Worm (Caenorhabditis elegans) whole organism, early embryonic: ENCODE results near the gene puf-7.
"Not testable (repeated sequence)": the region's sequence is repeated elsewhere in the genome, so short reads cannot be mapped to it uniquely, and the experiment has no call there.

Source experiments
- B0310.2 ChIP-seq: sonication (generic microtip); optimal IDR thresholded peaks from 2 replicates; lab custom pipeline; 2016; ENCODE audit warnings: mild to moderate bottlenecking, missing genetic modification characterization, missing compliant biosample characterization
- F13C5.2 ChIP-seq: sonication (generic microtip); optimal IDR thresholded peaks from 2 replicates; lab custom pipeline; 2017; ENCODE audit warnings: mild to moderate bottlenecking, missing genetic modification characterization, inconsistent platforms, missing compliant biosample characterization
- aly-1 ChIP-seq: sonication (generic microtip); optimal IDR thresholded peaks from 2 replicates; lab custom pipeline; 2016; ENCODE audit warnings: missing genetic modification characterization, missing compliant biosample characterization
- ama-1 ChIP-seq: fragments of 150-350 bp; optimal IDR thresholded peaks from 2 replicates; lab custom pipeline; 2014
- ceh-13 ChIP-seq: fragments of 200-800 bp; sonication (Bioruptor generic); optimal IDR thresholded peaks from 2 replicates; lab custom pipeline; 2018; ENCODE audit warnings: mild to moderate bottlenecking, missing genetic modification characterization, missing compliant biosample characterization
- ceh-36 ChIP-seq: sonication (generic microtip); optimal IDR thresholded peaks from 2 replicates; lab custom pipeline; 2016; ENCODE audit warnings: missing genetic modification characterization, inconsistent platforms, missing compliant biosample characterization
- ets-7 ChIP-seq: sonication (generic microtip); optimal IDR thresholded peaks from 2 replicates; lab custom pipeline; 2016; ENCODE audit warnings: missing genotype, missing genetic modification characterization, missing compliant biosample characterization
- flt-1 ChIP-seq: fragments of 200-800 bp; sonication (Bioruptor generic); IDR thresholded peaks from 2 replicates; pipeline ENCODE4 v1.3.6; 2022; ENCODE audit warnings: missing genetic modification characterization, missing compliant biosample characterization
- hmbx-1 ChIP-seq: sonication (generic microtip); optimal IDR thresholded peaks from 2 replicates; lab custom pipeline; 2016; ENCODE audit warnings: mild to moderate bottlenecking, missing genetic modification characterization, missing compliant biosample characterization
- hmg-4 ChIP-seq: fragments of 200-800 bp; sonication (Bioruptor generic); optimal IDR thresholded peaks from 2 replicates; lab custom pipeline; 2018; ENCODE audit warnings: mild to moderate bottlenecking, missing genetic modification characterization, missing compliant biosample characterization
- hnd-1 ChIP-seq: sonication (generic microtip); optimal IDR thresholded peaks from 2 replicates; lab custom pipeline; 2016; ENCODE audit warnings: missing genetic modification characterization, missing compliant biosample characterization
- pes-1 ChIP-seq: fragments of 200-800 bp; sonication (Bioruptor generic); IDR thresholded peaks from 2 replicates; pipeline ENCODE4 v1.3.6; 2022; ENCODE audit warnings: missing genetic modification reagents, missing genetic modification characterization, missing compliant biosample characterization
- scrt-1 ChIP-seq: fragments of 200-800 bp; sonication (Bioruptor generic); IDR thresholded peaks from 2 replicates; pipeline ENCODE4 v1.3.6; 2022; ENCODE audit warnings: missing genetic modification characterization, missing compliant biosample characterization
- sea-1 ChIP-seq: fragments of 200-800 bp; sonication (Bioruptor generic); conservative IDR thresholded peaks from 2 replicates; pipeline ENCODE4 v1.3.6; 2022; ENCODE audit warnings: missing genetic modification characterization, missing compliant biosample characterization
- tbx-11 ChIP-seq: fragments of 200-800 bp; sonication (Bioruptor generic); IDR thresholded peaks from 2 replicates; pipeline ENCODE4 v1.3.6; 2022; ENCODE audit warnings: missing genetic modification characterization, missing compliant biosample characterization
- tbx-37 ChIP-seq: fragments of 200-800 bp; sonication (Bioruptor generic); conservative IDR thresholded peaks from 2 replicates; pipeline ENCODE4 v1.3.6; 2022; ENCODE audit warnings: missing genetic modification reagents, missing genetic modification characterization, missing compliant biosample characterization
- tra-4 ChIP-seq: sonication (generic microtip); optimal IDR thresholded peaks from 2 replicates; lab custom pipeline; 2017; ENCODE audit warnings: missing genetic modification characterization, missing compliant biosample characterization

The puf-7 gene

ce11 chrIV:5473098-5473497 is 13.4 kb upstream of the puf-7 start:
- no peak for TF ChIP-seq tra-4 (tag; lab: Kevin White, UChicago)
- TF ChIP-seq flt-1 (GFP tag; lab: Robert Waterston, UW) = no peak
- TF ChIP-seq ceh-13 = no peak
- no peak for TF ChIP-seq ceh-36 (tag; lab: Kevin White, UChicago)
- no peak for TF ChIP-seq hnd-1 (tag; lab: Kevin White, UChicago)
- TF ChIP-seq ets-7 (tag; lab: Kevin White, UChicago) = no peak
- TF ChIP-seq tbx-37 (GFP tag; lab: Robert Waterston, UW) = no peak
- no peak for TF ChIP-seq hmg-4 (GFP tag; lab: Kevin White, UChicago)
- no peak for TF ChIP-seq B0310.2
- no peak for TF ChIP-seq ama-1 (lab: Kevin White, UChicago)
- no peak for TF ChIP-seq scrt-1 (GFP tag; lab: Robert Waterston, UW)
- TF ChIP-seq sea-1 = no peak

- TF ChIP-seq F13C5.2 (tag; lab: Kevin White, UChicago) = no peak
- no peak for TF ChIP-seq flt-1 (GFP tag; lab: Robert Waterston, UW)
- no peak for TF ChIP-seq hnd-1 (tag; lab: Kevin White, UChicago)
- no peak for TF ChIP-seq ama-1 (lab: Kevin White, UChicago)
- no peak for TF ChIP-seq tra-4 (tag; lab: Kevin White, UChicago)
- no peak for TF ChIP-seq ets-7 (tag; lab: Kevin White, UChicago)
- TF ChIP-seq ceh-13 = no peak
- no peak for TF ChIP-seq scrt-1 (GFP tag; lab: Robert Waterston, UW)
- TF ChIP-seq tbx-11 (GFP tag; lab: Robert Waterston, UW) = no peak
Observed at ce11 chrIV:5476468-5476867, 10.0 kb upstream of the puf-7 start, which contains the start of gene T11F8.4. T11F8.4 (minus strand) TSS chrIV:5476568.

- TF ChIP-seq ama-1 (lab: Kevin White, UChicago) (no peak), ceh-36 (tag; lab: Kevin White, UChicago) (no peak), hnd-1 (tag; lab: Kevin White, UChicago) (no peak), ceh-13 (no peak)
Observed at ce11 chrIV:5479289-5479688, 7.2 kb upstream of the puf-7 start, which contains the start of gene T11F8.1. T11F8.1 (plus strand) TSS chrIV:5479589.

ce11 chrIV:5482231-5482630 is 4.3 kb upstream of the puf-7 start, which contains the start of gene T11F8.12:
T11F8.12 (minus strand) TSS chrIV:5482331.
- no peak for TF ChIP-seq flt-1 (GFP tag; lab: Robert Waterston, UW)
- no peak for TF ChIP-seq hnd-1 (tag; lab: Kevin White, UChicago)
- TF ChIP-seq ceh-13 = no peak
- no peak for TF ChIP-seq sea-1
- TF ChIP-seq hmg-4 (GFP tag; lab: Kevin White, UChicago) = no peak
- no peak for TF ChIP-seq hmbx-1 (tag; lab: Kevin White, UChicago)
- TF ChIP-seq ama-1 (lab: Kevin White, UChicago) = no peak
- TF ChIP-seq F13C5.2 (tag; lab: Kevin White, UChicago) = no peak
- TF ChIP-seq B0310.2 = no peak
- TF ChIP-seq tbx-11 (GFP tag; lab: Robert Waterston, UW) = no peak
- no peak for TF ChIP-seq scrt-1 (GFP tag; lab: Robert Waterston, UW)
- no peak for TF ChIP-seq tbx-37 (GFP tag; lab: Robert Waterston, UW)
- no peak for TF ChIP-seq ets-7 (tag; lab: Kevin White, UChicago)
- no peak for TF ChIP-seq tra-4 (tag; lab: Kevin White, UChicago)

ce11 chrIV:5482723-5483122 is 3.8 kb upstream of the puf-7 start, which contains the start of gene T11F8.5:
T11F8.5 (plus strand) TSS chrIV:5483023.
- TF ChIP-seq sea-1 (no peak), ceh-13 (no peak), hnd-1 (tag; lab: Kevin White, UChicago) (no peak), scrt-1 (GFP tag; lab: Robert Waterston, UW) (no peak), ama-1 (lab: Kevin White, UChicago) (no peak), B0310.2 (no peak), tbx-37 (GFP tag; lab: Robert Waterston, UW) (no peak), hmbx-1 (tag; lab: Kevin White, UChicago) (no peak)

- not testable (repeated sequence) for TF ChIP-seq hmbx-1 (tag; lab: Kevin White, UChicago); tra-4 (tag; lab: Kevin White, UChicago); B0310.2
Observed at ce11 chrIV:5491054-5491453, 4.5 kb downstream of the puf-7 start, which contains the start of gene B0273.115. B0273.115 (minus strand) TSS chrIV:5491154.

ce11 chrIV:5492196-5492595 is 5.7 kb downstream of the puf-7 start:
- TF ChIP-seq hmg-4 (GFP tag; lab: Kevin White, UChicago) (no peak), ets-7 (tag; lab: Kevin White, UChicago) (no peak), tbx-11 (GFP tag; lab: Robert Waterston, UW) (no peak)

ce11 chrIV:5493135-5493534 is 6.6 kb downstream of the puf-7 start:
- TF ChIP-seq B0310.2 (no peak), tbx-11 (GFP tag; lab: Robert Waterston, UW) (no peak), hmg-4 (GFP tag; lab: Kevin White, UChicago) (no peak), ceh-13 (no peak), flt-1 (GFP tag; lab: Robert Waterston, UW) (no peak), aly-1 (tag; lab: Kevin White, UChicago) (no peak), F13C5.2 (tag; lab: Kevin White, UChicago) (no peak), hmbx-1 (tag; lab: Kevin White, UChicago) (no peak), sea-1 (no peak), scrt-1 (GFP tag; lab: Robert Waterston, UW) (no peak), tbx-37 (GFP tag; lab: Robert Waterston, UW) (no peak), tra-4 (tag; lab: Kevin White, UChicago) (no peak), ceh-36 (tag; lab: Kevin White, UChicago) (no peak), ama-1 (lab: Kevin White, UChicago) (no peak), ets-7 (tag; lab: Kevin White, UChicago) (no peak), pes-1 (GFP tag; lab: Robert Waterston, UW) (no peak), hnd-1 (tag; lab: Kevin White, UChicago) (no peak)
